Fruit fly (Drosophila melanogaster) whole organism, prepupa: ENCODE data around the gene CG2901.

Experiments
- CG10631 ChIP-seq: fragments of 200-800 bp; sonication (Bioruptor generic); optimal IDR thresholded peaks from 2 replicates; lab custom pipeline; 2016; ENCODE audit warnings: missing biosample characterization, missing genetic modification characterization
- CG10669 ChIP-seq: fragments of 200-800 bp; sonication (Bioruptor generic); optimal IDR thresholded peaks from 3 replicates; lab custom pipeline; 2018; ENCODE audit warnings: missing biosample characterization, mild to moderate bottlenecking, missing genetic modification characterization, moderate library complexity
- CG11294 ChIP-seq: fragments of 200-800 bp; sonication (Bioruptor generic); IDR thresholded peaks from 2 replicates; pipeline ENCODE4 v1.3.6; 2022; ENCODE audit warnings: missing biosample characterization, missing genetic modification characterization
- CG11902 ChIP-seq: fragments of 200-800 bp; sonication (Bioruptor generic); optimal IDR thresholded peaks from 3 replicates; lab custom pipeline; 2016; ENCODE audit warnings: missing biosample characterization, missing genetic modification characterization
- CG15336 ChIP-seq: fragments of 200-800 bp; sonication (Bioruptor generic); IDR thresholded peaks from 2 replicates; pipeline ENCODE4 v1.3.6; 2022; ENCODE audit warnings: missing biosample characterization, missing genetic modification characterization
- CG1621 ChIP-seq: fragments of 200-800 bp; sonication (Bioruptor generic); optimal IDR thresholded peaks from 3 replicates; lab custom pipeline; 2018; ENCODE audit warnings: missing biosample characterization, mild to moderate bottlenecking, missing genetic modification characterization
- CG16779 ChIP-seq: fragments of 200-800 bp; sonication (Bioruptor generic); optimal IDR thresholded peaks from 3 replicates; lab custom pipeline; 2017; ENCODE audit warnings: missing biosample characterization, mild to moderate bottlenecking, missing genetic modification characterization
- CG3032 ChIP-seq: fragments of 200-800 bp; optimal IDR thresholded peaks from 2 replicates; lab custom pipeline; 2019; ENCODE audit warnings: missing biosample characterization, mild to moderate bottlenecking, missing genetic modification characterization, moderate library complexity
- CG31627 ChIP-seq: fragments of 200-800 bp; sonication (Bioruptor generic); optimal IDR thresholded peaks from 3 replicates; lab custom pipeline; 2016; ENCODE audit warnings: missing biosample characterization, missing genetic modification characterization
- CG32006 ChIP-seq: fragments of 200-800 bp; sonication (Bioruptor generic); optimal IDR thresholded peaks from 3 replicates; lab custom pipeline; 2017; ENCODE audit warnings: missing biosample characterization, mild to moderate bottlenecking, missing genetic modification characterization
- CG34406 ChIP-seq: fragments of 200-800 bp; sonication (Bioruptor generic); optimal IDR thresholded peaks from 3 replicates; lab custom pipeline; 2016; ENCODE audit warnings: missing biosample characterization, missing genetic modification characterization
- CG3919 ChIP-seq: fragments of 200-800 bp; sonication (Bioruptor generic); optimal IDR thresholded peaks from 3 replicates; lab custom pipeline; 2016; ENCODE audit warnings: missing biosample characterization, missing genetic modification characterization
- CG4318 ChIP-seq: fragments of 200-800 bp; sonication (Bioruptor generic); optimal IDR thresholded peaks from 3 replicates; lab custom pipeline; 2017; ENCODE audit warnings: missing biosample characterization, mild to moderate bottlenecking, missing genetic modification characterization
- CG6163 ChIP-seq: fragments of 200-800 bp; sonication (Bioruptor generic); IDR thresholded peaks from 3 replicates; pipeline ENCODE4 v1.3.6; 2022; ENCODE audit warnings: missing biosample characterization, missing genetic modification characterization
- CG6276 ChIP-seq: fragments of 200-800 bp; sonication (Bioruptor generic); optimal IDR thresholded peaks from 2 replicates; lab custom pipeline; 2017; ENCODE audit warnings: missing biosample characterization, mild to moderate bottlenecking, missing genetic modification characterization
- CG6808 ChIP-seq: fragments of 200-800 bp; sonication (Bioruptor generic); optimal IDR thresholded peaks from 3 replicates; lab custom pipeline; 2017; ENCODE audit warnings: missing biosample characterization, missing genetic modification characterization, mild to moderate bottlenecking, moderate library complexity, missing genetic modification reagents
- CG7368 ChIP-seq: fragments of 200-800 bp; sonication (Bioruptor generic); optimal IDR thresholded peaks from 3 replicates; lab custom pipeline; 2016; ENCODE audit warnings: missing biosample characterization, missing genetic modification characterization
- CG8119 ChIP-seq: fragments of 200-800 bp; sonication (Bioruptor generic); IDR thresholded peaks from 3 replicates; pipeline ENCODE4 v1.3.6; 2022; ENCODE audit warnings: missing biosample characterization, missing genetic modification characterization
- CG8632 ChIP-seq: fragments of 200-800 bp; sonication (Bioruptor generic); optimal IDR thresholded peaks from 3 replicates; lab custom pipeline; 2016; ENCODE audit warnings: missing biosample characterization, missing genetic modification characterization
- CG9139 ChIP-seq: fragments of 200-800 bp; sonication (Bioruptor generic); optimal IDR thresholded peaks from 3 replicates; lab custom pipeline; 2017; ENCODE audit warnings: missing biosample characterization, mild to moderate bottlenecking, missing genetic modification characterization
- Eip75B ChIP-seq: fragments of 200-800 bp; sonication (Bioruptor generic); optimal IDR thresholded peaks from 3 replicates; lab custom pipeline; 2016; ENCODE audit warnings: missing biosample characterization, missing genetic modification characterization
- Eip78C ChIP-seq: fragments of 200-800 bp; sonication (Bioruptor generic); peaks from one replicate; lab custom pipeline; 2016; ENCODE audit warnings: missing biosample characterization, missing genetic modification characterization
- Ets21C ChIP-seq: fragments of 200-800 bp; sonication (Bioruptor generic); optimal IDR thresholded peaks from 3 replicates; lab custom pipeline; 2016; ENCODE audit warnings: missing biosample characterization, missing genetic modification characterization
- Ets96B ChIP-seq: fragments of 200-800 bp; optimal IDR thresholded peaks from 2 replicates; lab custom pipeline; 2019; ENCODE audit warnings: missing biosample characterization, mild to moderate bottlenecking, missing genetic modification characterization, moderate library complexity
- Gug ChIP-seq: fragments of 200-800 bp; sonication (Bioruptor generic); IDR thresholded peaks from 2 replicates; pipeline ENCODE4 v1.3.6; 2022; ENCODE audit warnings: missing biosample characterization, missing genetic modification characterization
- Hr38 ChIP-seq: sonication (Bioruptor generic); optimal IDR thresholded peaks from 2 replicates; lab custom pipeline; 2016; ENCODE audit warnings: missing biosample characterization, missing genetic modification characterization
- Hr39 ChIP-seq: fragments of 200-800 bp; sonication (Bioruptor generic); optimal IDR thresholded peaks from 2 replicates; lab custom pipeline; 2016; ENCODE audit warnings: missing biosample characterization, missing genetic modification characterization
- Hr4 ChIP-seq: fragments of 200-800 bp; sonication (Bioruptor generic); optimal IDR thresholded peaks from 3 replicates; lab custom pipeline; 2016; ENCODE audit warnings: missing biosample characterization, missing genetic modification characterization
- Lpt ChIP-seq: fragments of 200-800 bp; sonication (Bioruptor generic); optimal IDR thresholded peaks from 3 replicates; lab custom pipeline; 2016; ENCODE audit warnings: missing biosample characterization, missing genetic modification characterization
- Met ChIP-seq: fragments of 200-800 bp; sonication (Bioruptor generic); optimal IDR thresholded peaks from 3 replicates; lab custom pipeline; 2016; ENCODE audit warnings: missing biosample characterization, missing genetic modification characterization
- OdsH ChIP-seq: fragments of 200-800 bp; sonication (Bioruptor generic); optimal IDR thresholded peaks from 3 replicates; lab custom pipeline; 2016; ENCODE audit warnings: missing biosample characterization, missing genetic modification characterization
- Smox ChIP-seq: fragments of 200-800 bp; sonication (Bioruptor generic); optimal IDR thresholded peaks from 3 replicates; lab custom pipeline; 2016; ENCODE audit warnings: missing biosample characterization, missing genetic modification characterization
- Sox102F ChIP-seq: fragments of 200-800 bp; sonication (Bioruptor generic); optimal IDR thresholded peaks from 2 replicates; lab custom pipeline; 2016; ENCODE audit warnings: missing biosample characterization, mild to moderate bottlenecking, missing genetic modification characterization
- Sox14 ChIP-seq: fragments of 200-800 bp; sonication (Bioruptor generic); optimal IDR thresholded peaks from 3 replicates; lab custom pipeline; 2016; ENCODE audit warnings: missing biosample characterization, missing genetic modification characterization
- Sox15 ChIP-seq: fragments of 200-800 bp; sonication (Bioruptor generic); optimal IDR thresholded peaks from 3 replicates; lab custom pipeline; 2016; ENCODE audit warnings: missing biosample characterization, missing genetic modification characterization
- dsx ChIP-seq: fragments of 200-800 bp; optimal IDR thresholded peaks from 3 replicates; lab custom pipeline; 2019; ENCODE audit warnings: missing biosample characterization, mild to moderate bottlenecking, missing genetic modification characterization, moderate library complexity; ENCODE audit not compliant: poor library complexity, severe bottlenecking
- eg ChIP-seq: fragments of 200-800 bp; sonication (Bioruptor generic); IDR thresholded peaks from 3 replicates; pipeline ENCODE4 v1.3.6; 2022; ENCODE audit warnings: missing biosample characterization, missing genetic modification characterization
- fd59A ChIP-seq: fragments of 200-800 bp; sonication (Bioruptor generic); optimal IDR thresholded peaks from 2 replicates; lab custom pipeline; 2017; ENCODE audit warnings: missing biosample characterization, mild to moderate bottlenecking, missing genetic modification characterization, missing genetic modification reagents
- fkh ChIP-seq: fragments of 200-800 bp; sonication (Bioruptor generic); optimal IDR thresholded peaks from 3 replicates; lab custom pipeline; 2017; ENCODE audit warnings: missing biosample characterization, mild to moderate bottlenecking, missing genetic modification characterization, moderate library complexity
- lz ChIP-seq: fragments of 200-800 bp; sonication (Bioruptor generic); optimal IDR thresholded peaks from 3 replicates; lab custom pipeline; 2016; ENCODE audit warnings: missing biosample characterization, missing genetic modification characterization
- net ChIP-seq: fragments of 200-800 bp; sonication (Bioruptor generic); optimal IDR thresholded peaks from 3 replicates; lab custom pipeline; 2016; ENCODE audit warnings: missing biosample characterization, missing genetic modification characterization
- spab ChIP-seq: fragments of 200-800 bp; sonication (Bioruptor generic); optimal IDR thresholded peaks from 2 replicates; lab custom pipeline; 2017; ENCODE audit warnings: missing biosample characterization, mild to moderate bottlenecking, missing genetic modification characterization, missing genetic modification reagents
- ss ChIP-seq, 2 experiments: fragments of 200-800 bp; sonication (Bioruptor generic); optimal IDR thresholded peaks; 2 replicates in 1 of 2; 3 replicates in 1 of 2; lab custom pipeline; 2017 to 2018; ENCODE audit warnings: mild to moderate bottlenecking in 2 of 2, missing biosample characterization in 2 of 2, missing genetic modification characterization in 2 of 2, moderate library complexity in 1 of 2
- svp ChIP-seq: fragments of 200-800 bp; sonication (Bioruptor generic); peaks from one replicate; lab custom pipeline; 2016; ENCODE audit warnings: missing biosample characterization, missing genetic modification characterization
- topi ChIP-seq: fragments of 200-800 bp; sonication (Bioruptor generic); optimal IDR thresholded peaks from 3 replicates; lab custom pipeline; 2016; ENCODE audit warnings: missing biosample characterization, missing genetic modification characterization
- vri ChIP-seq: fragments of 200-800 bp; sonication (Bioruptor generic); optimal IDR thresholded peaks from 3 replicates; lab custom pipeline; 2016; ENCODE audit warnings: missing biosample characterization, mild to moderate bottlenecking, missing genetic modification characterization

Gene CG2901

dm6 chrX:3842898-3843297 is 14.9 kb downstream of the CG2901 start:
- TF ChIP-seq Gug (GFP tag; lab: Robert Waterston, UW), result no peak
- peak; percentile 38; the same call in 1 of the 3 replicates for TF ChIP-seq CG6163 (GFP tag; lab: Robert Waterston, UW)
- TF ChIP-seq Lpt (GFP tag; lab: Kevin White, UChicago), result peak; percentile 26
- no peak for TF ChIP-seq ss (GFP tag; optimal IDR thresholded peaks at IDR 0.05; lab: Kevin White, UChicago)
- peak; percentile 17 for TF ChIP-seq CG6808 (GFP tag; lab: Kevin White, UChicago)
- peak; percentile 40; the same call in 1 of the 3 replicates for TF ChIP-seq CG8119 (GFP tag; lab: Robert Waterston, UW)
- TF ChIP-seq Hr38 (GFP tag; lab: Kevin White, UChicago), result no peak
- 0 out of 3 replicates have a peak, but pooled peaks have one; percentile 32 for TF ChIP-seq eg
- TF ChIP-seq svp (GFP tag; lab: Kevin White, UChicago), result no peak
- TF ChIP-seq Eip78C, result peak; percentile 48
- peak; percentile 3 for TF ChIP-seq fkh (GFP tag; lab: Kevin White, UChicago)
- TF ChIP-seq CG15336 (GFP tag; lab: Robert Waterston, UW), result peak; percentile 23; the same call in 1 of the 2 replicates
- peak; percentile 2 for TF ChIP-seq CG32006 (GFP tag; lab: Kevin White, UChicago)
- TF ChIP-seq OdsH (GFP tag; lab: Kevin White, UChicago), result no peak

- TF ChIP-seq CG15336 (GFP tag; lab: Robert Waterston, UW) (peak; percentile 35; the same call in 1 of the 2 replicates), CG10631 (no peak), OdsH (GFP tag; lab: Kevin White, UChicago) (no peak), CG8119 (GFP tag; lab: Robert Waterston, UW) (peak; percentile 50; the same call in 2 of the 3 replicates), CG8632 (GFP tag; lab: Kevin White, UChicago) (no peak), lz (GFP tag; lab: Kevin White, UChicago) (no peak), Eip75B (peak; percentile 12), CG7368 (no peak), Smox (no peak), fkh (GFP tag; lab: Kevin White, UChicago) (peak; percentile 68), Hr4 (GFP tag; lab: Kevin White, UChicago) (no peak), Ets96B (no peak), Sox15 (GFP tag; lab: Kevin White, UChicago) (no peak), CG1621 (tag; lab: Kevin White, UChicago) (no peak), Eip78C (peak; percentile 66), net (GFP tag; lab: Kevin White, UChicago) (peak; percentile 38), CG3032 (tag; lab: Kevin White, UChicago) (no peak), CG6808 (GFP tag; lab: Kevin White, UChicago) (peak; percentile 38), dsx (GFP tag; lab: Kevin White, UChicago) (no peak), spab (no peak), CG16779 (tag; lab: Kevin White, UChicago) (no peak), topi (GFP tag; lab: Kevin White, UChicago) (no peak), Sox14 (GFP tag; lab: Kevin White, UChicago) (no peak), CG9139 (GFP tag; lab: Kevin White, UChicago) (peak; percentile 8), Hr38 (GFP tag; lab: Kevin White, UChicago) (no peak), CG10669 (GFP tag; lab: Kevin White, UChicago) (no peak), CG11902 (GFP tag; lab: Kevin White, UChicago) (no peak), CG6276 (GFP tag; lab: Kevin White, UChicago) (peak; percentile 49), fd59A (no peak), CG11294 (GFP tag; lab: Robert Waterston, UW) (no peak), Hr39 (GFP tag; lab: Kevin White, UChicago) (no peak), Sox102F (GFP tag; lab: Kevin White, UChicago) (peak; percentile 49), eg (peak; percentile 35; the same call in 1 of the 3 replicates), CG31627 (GFP tag; lab: Kevin White, UChicago) (no peak), vri (GFP tag; lab: Kevin White, UChicago) (peak; percentile 23), CG34406 (GFP tag; lab: Kevin White, UChicago) (no peak), Lpt (GFP tag; lab: Kevin White, UChicago) (peak; percentile 21), CG3919 (GFP tag; lab: Kevin White, UChicago) (peak; percentile 53), CG4318 (GFP tag; lab: Kevin White, UChicago) (no peak), Met (GFP tag; lab: Kevin White, UChicago) (no peak), svp (GFP tag; lab: Kevin White, UChicago) (no peak), CG6163 (GFP tag; lab: Robert Waterston, UW) (0 out of 3 replicates have a peak, but pooled peaks have one; percentile 25), Ets21C (GFP tag; lab: Kevin White, UChicago) (no peak)
Measured at dm6 chrX:3845340-3846161, 17.6 kb downstream of the CG2901 start.
